Worm (Caenorhabditis elegans) whole organism, late embryonic: ENCODE results near the gene C31G12.3.

ENCODE experiments used
- C08G9.2 ChIP-seq: sonication (generic microtip); optimal IDR thresholded peaks from 2 replicates; lab custom pipeline; 2016; ENCODE audit warnings: mild to moderate bottlenecking, missing genetic modification characterization, moderate library complexity, missing compliant biosample characterization
- K02D7.2 ChIP-seq: sonication (generic microtip); optimal IDR thresholded peaks from 2 replicates; lab custom pipeline; 2017; ENCODE audit warnings: mild to moderate bottlenecking, missing genetic modification characterization, missing compliant biosample characterization
- K09A11.1 ChIP-seq: sonication (generic microtip); optimal IDR thresholded peaks from 2 replicates; lab custom pipeline; 2017; ENCODE audit warnings: antibody characterized with exemption, mild to moderate bottlenecking, missing genetic modification characterization, missing compliant biosample characterization; ENCODE audit not compliant: insufficient read depth
- T23F11.4 ChIP-seq: fragments of 200-800 bp; sonication (Bioruptor generic); optimal IDR thresholded peaks from 2 replicates; lab custom pipeline; 2018; ENCODE audit warnings: mild to moderate bottlenecking, missing genetic modification characterization, missing compliant biosample characterization
- Y22D7AL.16 ChIP-seq: sonication (generic microtip); optimal IDR thresholded peaks from 2 replicates; lab custom pipeline; 2016; ENCODE audit warnings: missing genetic modification characterization, missing compliant biosample characterization
- ama-1 ChIP-seq: fragments of 150-350 bp; optimal IDR thresholded peaks from 2 replicates; lab custom pipeline; 2014
- ceh-24 ChIP-seq: sonication (generic microtip); optimal IDR thresholded peaks from 2 replicates; lab custom pipeline; 2016; ENCODE audit warnings: mild to moderate bottlenecking, missing genetic modification characterization, missing compliant biosample characterization
- ceh-30 ChIP-seq: fragments of 150-350 bp; optimal IDR thresholded peaks from 2 replicates; lab custom pipeline; 2014; ENCODE audit warnings: missing biosample characterization, missing genetic modification characterization
- ceh-45 ChIP-seq: fragments of 200-800 bp; sonication (Bioruptor generic); IDR thresholded peaks from 2 replicates; pipeline ENCODE4 v1.3.6; 2022; ENCODE audit warnings: missing genetic modification reagents, missing genetic modification characterization, missing compliant biosample characterization
- ceh-48 ChIP-seq: sonication (generic microtip); optimal IDR thresholded peaks from 2 replicates; lab custom pipeline; 2016; ENCODE audit warnings: missing genetic modification characterization, inconsistent platforms, missing compliant biosample characterization
- ceh-6 ChIP-seq: fragments of 200-800 bp; sonication (Bioruptor generic); optimal IDR thresholded peaks from 2 replicates; lab custom pipeline; 2018; ENCODE audit warnings: mild to moderate bottlenecking, missing genetic modification characterization, missing compliant biosample characterization
- ceh-9 ChIP-seq: sonication (generic microtip); optimal IDR thresholded peaks from 2 replicates; lab custom pipeline; 2016; ENCODE audit warnings: mild to moderate bottlenecking, missing genetic modification characterization, inconsistent platforms, missing compliant biosample characterization
- dve-1 ChIP-seq: sonication (generic microtip); optimal IDR thresholded peaks from 2 replicates; lab custom pipeline; 2017; ENCODE audit warnings: antibody characterized with exemption, mild to moderate bottlenecking, missing genetic modification characterization, missing compliant biosample characterization
- elt-2 ChIP-seq: sonication (generic microtip); optimal IDR thresholded peaks from 2 replicates; lab custom pipeline; 2016; ENCODE audit warnings: missing genetic modification reagents, missing genetic modification characterization, missing compliant biosample characterization
- elt-4 ChIP-seq: sonication (generic microtip); optimal IDR thresholded peaks from 2 replicates; lab custom pipeline; 2016; ENCODE audit warnings: missing genetic modification characterization, missing compliant biosample characterization
- eyg-1 ChIP-seq: sonication (generic microtip); optimal IDR thresholded peaks from 2 replicates; lab custom pipeline; 2016; ENCODE audit warnings: missing genotype, missing genetic modification characterization, missing compliant biosample characterization
- fax-1 ChIP-seq: sonication (generic microtip); optimal IDR thresholded peaks from 2 replicates; lab custom pipeline; 2016; ENCODE audit warnings: missing genotype, missing genetic modification characterization, missing compliant biosample characterization
- fkh-6 ChIP-seq: sonication (generic microtip); optimal IDR thresholded peaks from 2 replicates; lab custom pipeline; 2016; ENCODE audit warnings: missing genetic modification characterization, missing compliant biosample characterization
- hlh-6 ChIP-seq: sonication (generic microtip); optimal IDR thresholded peaks from 2 replicates; lab custom pipeline; 2016; ENCODE audit warnings: missing genotype, missing genetic modification characterization, missing compliant biosample characterization
- hlh-8 ChIP-seq: sonication (generic microtip); optimal IDR thresholded peaks from 2 replicates; lab custom pipeline; 2016; ENCODE audit warnings: missing genotype, missing genetic modification characterization, missing compliant biosample characterization
- lim-6 ChIP-seq: sonication (generic microtip); optimal IDR thresholded peaks from 2 replicates; lab custom pipeline; 2016; ENCODE audit warnings: missing genetic modification characterization, missing compliant biosample characterization
- nhr-11 ChIP-seq: fragments of 150-350 bp; optimal IDR thresholded peaks from 2 replicates; lab custom pipeline; 2014; ENCODE audit warnings: missing biosample characterization, missing genetic modification characterization
- nhr-232 ChIP-seq: sonication (generic microtip); optimal IDR thresholded peaks from 2 replicates; lab custom pipeline; 2016; ENCODE audit warnings: missing genetic modification characterization, missing compliant biosample characterization
- npax-4 ChIP-seq: sonication (generic microtip); optimal IDR thresholded peaks from 2 replicates; lab custom pipeline; 2016; ENCODE audit warnings: missing genetic modification characterization, missing compliant biosample characterization
- odd-2 ChIP-seq: sonication (generic microtip); optimal IDR thresholded peaks from 2 replicates; lab custom pipeline; 2017; ENCODE audit warnings: antibody characterized with exemption, mild to moderate bottlenecking, missing genetic modification characterization, missing compliant biosample characterization
- pat-9 ChIP-seq: fragments of 200-800 bp; sonication (Bioruptor generic); optimal IDR thresholded peaks from 2 replicates; lab custom pipeline; 2018; ENCODE audit warnings: mild to moderate bottlenecking, missing genetic modification characterization, moderate library complexity, missing compliant biosample characterization
- pax-1 ChIP-seq: fragments of 150-350 bp; optimal IDR thresholded peaks from 2 replicates; lab custom pipeline; 2014; ENCODE audit warnings: missing biosample characterization, missing genetic modification characterization
- pha-2 ChIP-seq: sonication (generic microtip); optimal IDR thresholded peaks from 2 replicates; lab custom pipeline; 2017; ENCODE audit warnings: mild to moderate bottlenecking, missing genetic modification characterization, missing compliant biosample characterization
- pqm-1 ChIP-seq: sonication (generic microtip); optimal IDR thresholded peaks from 2 replicates; lab custom pipeline; 2016; ENCODE audit warnings: missing genetic modification characterization, missing compliant biosample characterization
- pros-1 ChIP-seq: fragments of 150-350 bp; optimal IDR thresholded peaks from 2 replicates; lab custom pipeline; 2014; ENCODE audit warnings: missing biosample characterization, missing genetic modification reagents, missing genetic modification characterization
- ref-2 ChIP-seq: sonication (generic microtip); optimal IDR thresholded peaks from 2 replicates; lab custom pipeline; 2016; ENCODE audit warnings: missing genetic modification characterization, missing compliant biosample characterization
- rnt-1 ChIP-seq: sonication (generic microtip); optimal IDR thresholded peaks from 2 replicates; lab custom pipeline; 2016; ENCODE audit warnings: missing genetic modification characterization, missing compliant biosample characterization
- sdc-2 ChIP-seq: sonication (generic microtip); optimal IDR thresholded peaks from 2 replicates; lab custom pipeline; 2016; ENCODE audit warnings: missing genotype, missing genetic modification characterization, missing compliant biosample characterization
- sox-2 ChIP-seq: fragments of 200-800 bp; sonication (Bioruptor generic); IDR thresholded peaks from 2 replicates; pipeline ENCODE4 v1.3.6; 2022; ENCODE audit warnings: missing genetic modification reagents, missing genetic modification characterization, missing compliant biosample characterization
- sox-4 ChIP-seq: sonication (generic microtip); optimal IDR thresholded peaks from 2 replicates; lab custom pipeline; 2017; ENCODE audit warnings: mild to moderate bottlenecking, missing genetic modification characterization, inconsistent platforms, missing compliant biosample characterization
- tbx-2 ChIP-seq: sonication (generic microtip); optimal IDR thresholded peaks from 2 replicates; lab custom pipeline; 2016; ENCODE audit warnings: missing genetic modification characterization, missing compliant biosample characterization
- tbx-7 ChIP-seq: sonication (generic microtip); optimal IDR thresholded peaks from 2 replicates; lab custom pipeline; 2016; ENCODE audit warnings: missing genotype, missing genetic modification characterization, missing compliant biosample characterization
- unc-42 ChIP-seq: sonication (generic microtip); optimal IDR thresholded peaks from 2 replicates; lab custom pipeline; 2016; ENCODE audit warnings: missing genotype, missing genetic modification characterization, missing compliant biosample characterization
- unc-55 ChIP-seq: sonication (generic microtip); optimal IDR thresholded peaks from 2 replicates; lab custom pipeline; 2017; ENCODE audit warnings: missing biosample characterization, missing genetic modification reagents, missing genetic modification characterization
- unc-86 ChIP-seq: sonication (generic microtip); optimal IDR thresholded peaks from 2 replicates; lab custom pipeline; 2016; ENCODE audit warnings: missing genetic modification characterization, missing compliant biosample characterization
- zip-5 ChIP-seq: sonication (generic microtip); optimal IDR thresholded peaks from 2 replicates; lab custom pipeline; 2016; ENCODE audit warnings: missing genetic modification characterization, missing compliant biosample characterization
- ztf-16 ChIP-seq: sonication (generic microtip); optimal IDR thresholded peaks from 2 replicates; lab custom pipeline; 2017; ENCODE audit warnings: missing genetic modification characterization, missing compliant biosample characterization

Gene C31G12.3

DNA sequence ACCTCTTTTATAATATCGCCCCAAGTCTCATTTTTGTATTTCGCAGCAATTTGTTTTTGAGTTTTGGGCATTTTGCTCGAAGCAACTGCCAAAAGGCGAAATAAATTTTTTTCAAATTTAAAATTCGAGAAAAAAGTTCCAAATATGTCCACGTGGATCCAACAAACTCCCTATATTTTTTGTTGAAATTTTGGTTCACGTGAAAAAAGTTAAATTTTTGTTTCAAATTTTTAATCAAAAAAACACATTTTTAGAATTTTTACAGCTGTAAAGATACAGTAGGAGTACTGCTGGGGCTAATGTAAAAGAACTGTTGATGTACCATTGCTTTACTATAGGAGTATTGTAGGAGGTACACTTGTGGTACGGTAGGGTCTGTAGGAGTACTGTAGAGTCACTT is 17.8 kb upstream of the C31G12.3 start, which contains the start of gene C14A6.6:
TSS of gene C14A6.6 (minus strand) at position 101 of the 400 bp plus-strand sequence.
- no peak for TF ChIP-seq fax-1
- no peak for TF ChIP-seq ztf-16 (tag; lab: Kevin White, UChicago)
- TF ChIP-seq T23F11.4 (GFP tag; lab: Kevin White, UChicago) = no peak
- no peak for TF ChIP-seq hlh-6 (tag; lab: Kevin White, UChicago)
- no peak for TF ChIP-seq Y22D7AL.16
- TF ChIP-seq ceh-30 = no peak
- no peak for TF ChIP-seq zip-5 (tag; lab: Kevin White, UChicago)
- no peak for TF ChIP-seq tbx-7
- TF ChIP-seq hlh-8 (tag; lab: Kevin White, UChicago) = no peak
- no peak for TF ChIP-seq ceh-45
- no peak for TF ChIP-seq eyg-1 (tag; lab: Kevin White, UChicago)
- TF ChIP-seq sox-2 (GFP tag; lab: Robert Waterston, UW) = no peak
- TF ChIP-seq K09A11.1 (tag; lab: Kevin White, UChicago) = no peak
- TF ChIP-seq elt-4 = no peak
- no peak for TF ChIP-seq sdc-2 (tag; lab: Kevin White, UChicago)
- no peak for TF ChIP-seq odd-2 (tag; lab: Kevin White, UChicago)

ce11 chrV:18168266-18168665 is 16.7 kb upstream of the C31G12.3 start, which contains the start of gene C14A6.7:
C14A6.7 (minus strand) TSS chrV:18168366.
- TF ChIP-seq pqm-1 (tag; lab: Kevin White, UChicago) (no peak), pha-2 (no peak), tbx-7 (no peak), sdc-2 (tag; lab: Kevin White, UChicago) (no peak), elt-2 (tag; lab: Kevin White, UChicago) (no peak), ceh-9 (tag; lab: Kevin White, UChicago) (no peak)

DNA sequence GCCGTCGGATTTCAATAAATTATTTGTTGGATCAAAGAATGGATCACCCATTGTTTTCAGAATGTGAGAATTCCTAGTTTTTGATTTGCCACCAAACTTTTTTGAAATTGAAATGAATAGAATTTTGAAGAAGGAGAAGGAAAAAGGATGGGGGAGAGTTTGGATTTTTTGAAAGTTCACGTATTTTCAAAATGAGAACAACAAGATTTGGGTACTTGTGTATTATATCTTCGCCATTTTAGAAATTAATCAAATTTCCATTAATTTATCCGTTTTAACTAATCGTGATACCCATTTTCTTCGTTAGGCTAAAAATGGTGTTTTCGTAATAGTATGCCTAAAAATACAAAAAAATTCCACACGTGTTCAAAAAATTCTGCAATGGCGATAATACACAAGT is 13.4 kb upstream of the C31G12.3 start, which contains the start of gene C14A6.8:
TSS of gene C14A6.8 (minus strand) at position 101 of the 400 bp plus-strand sequence.
- TF ChIP-seq ceh-45 (no peak), ceh-6 (GFP tag; lab: Kevin White, UChicago) (no peak), rnt-1 (no peak), nhr-232 (no peak), ceh-24 (tag; lab: Kevin White, UChicago) (no peak), pros-1 (no peak), nhr-11 (tag; lab: Kevin White, UChicago) (no peak), fkh-6 (tag; lab: Kevin White, UChicago) (no peak)

- TF ChIP-seq npax-4 (no peak), eyg-1 (tag; lab: Kevin White, UChicago) (no peak), rnt-1 (no peak), tbx-2 (tag; lab: Kevin White, UChicago) (no peak), elt-2 (tag; lab: Kevin White, UChicago) (no peak), ceh-45 (no peak), lim-6 (tag; lab: Kevin White, UChicago) (no peak), pat-9 (tag; lab: Kevin White, UChicago) (no peak), unc-86 (tag; lab: Kevin White, UChicago) (no peak), tbx-7 (no peak), unc-55 (GFP tag; lab: Kevin White, UChicago) (no peak), Y22D7AL.16 (no peak), fax-1 (no peak), unc-42 (tag; lab: Kevin White, UChicago) (no peak), C08G9.2 (tag; lab: Kevin White, UChicago) (no peak), elt-4 (no peak), ceh-6 (GFP tag; lab: Kevin White, UChicago) (no peak)
These were observed 6.4 kb upstream of the C31G12.3 start, which contains the start of gene C31G12.4 for ce11 chrV:18178659-18179058. C31G12.4 (minus strand) TSS chrV:18178759.

DNA sequence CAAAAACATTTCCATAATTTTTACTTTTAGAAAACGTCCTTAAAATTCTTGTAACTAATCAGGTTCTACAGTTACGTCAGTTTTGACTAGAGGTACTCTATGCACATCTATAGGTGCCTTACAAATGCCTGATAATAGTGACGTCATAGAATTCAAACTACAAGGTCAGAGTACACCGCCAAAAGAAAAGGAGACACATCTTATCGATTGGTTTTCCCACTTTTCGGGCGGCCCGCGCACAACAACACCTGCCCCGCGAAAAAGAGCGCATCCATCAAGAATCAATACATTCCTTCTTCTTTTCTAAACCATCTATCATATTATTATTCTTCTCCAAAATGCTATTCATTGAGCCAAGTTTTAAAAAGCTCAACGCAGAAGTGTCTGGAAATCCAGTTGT is 5.3 kb upstream of the C31G12.3 start, which contains the start of gene C31G12.1:
TSS of gene C31G12.1 (plus strand) at position 301 of the 400 bp plus-strand sequence.
- TF ChIP-seq ama-1 (lab: Kevin White, UChicago) (no peak), pqm-1 (tag; lab: Kevin White, UChicago) (no peak), ceh-48 (no peak), ceh-30 (no peak), unc-42 (tag; lab: Kevin White, UChicago) (no peak), ref-2 (tag; lab: Kevin White, UChicago) (no peak), elt-4 (no peak), nhr-11 (tag; lab: Kevin White, UChicago) (no peak), sox-4 (no peak), K02D7.2 (no peak), pax-1 (tag; lab: Kevin White, UChicago) (no peak), eyg-1 (tag; lab: Kevin White, UChicago) (no peak), tbx-7 (no peak), dve-1 (no peak)
